Worm (Caenorhabditis elegans) whole organism, young adult: ENCODE results near the gene srw-112.
"Not testable (repeated sequence)": the region's sequence is repeated elsewhere in the genome, so short reads cannot be mapped to it uniquely, and the experiment has no call there.

Experiments
- F22D6.2 ChIP-seq: sonication (generic microtip); optimal IDR thresholded peaks from 2 replicates; lab custom pipeline; 2016; ENCODE audit warnings: mild to moderate bottlenecking, missing genetic modification characterization, missing compliant biosample characterization
- lin-35 ChIP-seq, 3 experiments: fragments of 150-350 bp in 2 of 3; sonication (generic microtip) in 1 of 3; optimal IDR thresholded peaks; 2 replicates each; lab custom pipeline; 2014 to 2018; ENCODE audit warnings: missing biosample characterization in 3 of 3, missing genetic modification characterization in 3 of 3, missing genetic modification reagents in 3 of 3
- nhr-80 ChIP-seq: sonication (generic microtip); optimal IDR thresholded peaks from 2 replicates; lab custom pipeline; 2016; ENCODE audit warnings: missing genetic modification characterization, missing compliant biosample characterization

Gene srw-112

ce11 chrV:2955342-2955741, 50.5 kb downstream of the srw-112 start, which contains the start of gene srh-248:
Gene srh-248 (minus strand): TSS chrV:2955442.
- not testable (repeated sequence) for TF ChIP-seq lin-35 (GFP tag; optimal IDR thresholded peaks at IDR 0.05; lab: Kevin White, UChicago); nhr-80; F22D6.2 (tag; lab: Kevin White, UChicago)
